Worm (Caenorhabditis elegans): ENCODE results near the gene F15B9.6.

Gene F15B9.6

ce11 chrV:13036466-13036865 is 22.5 kb downstream of the F15B9.6 start, which contains the start of gene W07G4.2:
Gene W07G4.2 (minus strand): TSS chrV:13036566.
- no peak for TF ChIP-seq ces-1 (GFP tag; optimal IDR thresholded peaks at IDR 0.05)
- TF ChIP-seq lin-15B (tag; optimal IDR thresholded peaks at IDR 0.05), result no peak
- TF ChIP-seq nhr-12 (tag; optimal IDR thresholded peaks at IDR 0.05), result no peak
- no peak for TF ChIP-seq blmp-1 (tag; optimal IDR thresholded peaks at IDR 0.05)
- TF ChIP-seq ceh-82 (tag; optimal IDR thresholded peaks at IDR 0.05), result no peak
- TF ChIP-seq grh-1 (GFP tag; IDR thresholded peaks at IDR 0.05), result no peak
- TF ChIP-seq lir-3 (tag; optimal IDR thresholded peaks at IDR 0.05; ENCODE audit: poor library complexity), result no peak
- no peak for TF ChIP-seq Y116A8C.19 (tag; optimal IDR thresholded peaks at IDR 0.05; ENCODE audit: borderline replicate concordance)
- TF ChIP-seq lsy-2 (tag; optimal IDR thresholded peaks at IDR 0.05), result no peak
- TF ChIP-seq ceh-63 (GFP tag; optimal IDR thresholded peaks at IDR 0.05), result no peak

- TF ChIP-seq lin-15B (tag; optimal IDR thresholded peaks at IDR 0.05) (no peak), xbp-1 (tag; optimal IDR thresholded peaks at IDR 0.05) (peak; percentile 78), elt-3 (tag; optimal IDR thresholded peaks at IDR 0.05) (peak in 2 of 6 experiments; percentile 48 to 64), ceh-8 (GFP tag; optimal IDR thresholded peaks at IDR 0.05) (no peak), unc-62 (GFP tag; optimal IDR thresholded peaks at IDR 0.05) (no peak), alr-1 (tag; optimal IDR thresholded peaks at IDR 0.05; ENCODE audit: borderline replicate concordance) (no peak), snpc-4 (tag; optimal IDR thresholded peaks at IDR 0.05) (peak; percentile 39), lir-3 (tag; optimal IDR thresholded peaks at IDR 0.05; ENCODE audit: poor library complexity) (peak; percentile 25), lin-39 (tag; optimal IDR thresholded peaks at IDR 0.05) (peak; percentile 69), nhr-237 (tag; optimal IDR thresholded peaks at IDR 0.05) (peak; percentile 27), dsc-1 (tag; optimal IDR thresholded peaks at IDR 0.05) (peak; percentile 66), nhr-11 (tag; optimal IDR thresholded peaks at IDR 0.05) (peak; percentile 21), tbx-2 (tag; optimal IDR thresholded peaks at IDR 0.05) (peak; percentile 87), fkh-8 (tag; optimal IDR thresholded peaks at IDR 0.05) (peak; percentile 67), fkh-4 (tag; optimal IDR thresholded peaks at IDR 0.05; ENCODE audit: borderline replicate concordance) (no peak), Y116A8C.19 (tag; optimal IDR thresholded peaks at IDR 0.05; ENCODE audit: borderline replicate concordance) (no peak), irx-1 (tag; optimal IDR thresholded peaks at IDR 0.05) (peak; percentile 39), C04F5.9 (tag; optimal IDR thresholded peaks at IDR 0.05) (peak; percentile 20), lin-14 (GFP tag; optimal IDR thresholded peaks at IDR 0.05) (peak; percentile 90), ztf-4 (tag; optimal IDR thresholded peaks at IDR 0.05) (peak; percentile 52), blmp-1 (tag; optimal IDR thresholded peaks at IDR 0.05) (peak; percentile 76), vab-15 (tag; optimal IDR thresholded peaks at IDR 0.05) (no peak), nhr-28 (tag; optimal IDR thresholded peaks at IDR 0.05) (no peak), aly-2 (tag; optimal IDR thresholded peaks at IDR 0.05) (peak; percentile 67), unc-30 (tag; optimal IDR thresholded peaks at IDR 0.05) (no peak), nhr-90 (tag; optimal IDR thresholded peaks at IDR 0.05; ENCODE audit: poor library complexity) (peak; percentile 84), nhr-20 (tag; optimal IDR thresholded peaks at IDR 0.05) (peak; percentile 89), tlp-1 (tag; optimal IDR thresholded peaks at IDR 0.05) (no peak), elt-2 (tag; optimal IDR thresholded peaks at IDR 0.05) (peak; percentile 37), pag-3 (tag; optimal IDR thresholded peaks at IDR 0.05; ENCODE audit: borderline replicate concordance, insufficient read depth) (no peak), lin-13 (GFP tag; optimal IDR thresholded peaks at IDR 0.05) (peak; percentile 71), C16A3.4 (tag; optimal IDR thresholded peaks at IDR 0.05) (peak; percentile 88), efl-1 (optimal IDR thresholded peaks at IDR 0.05) (peak; percentile 84), efl-1 (GFP tag; optimal IDR thresholded peaks at IDR 0.05 in 1 of 2) (peak; percentile 76 to 97), grh-1 (GFP tag; IDR thresholded peaks at IDR 0.05) (peak; percentile 83), sox-4 (tag; optimal IDR thresholded peaks at IDR 0.05) (no peak), nhr-85 (tag) (peak; percentile 94), dpl-1 (GFP tag; optimal IDR thresholded peaks at IDR 0.05) (peak; percentile 58 to 91 (median 77)), ceh-88 (GFP tag; IDR thresholded peaks at IDR 0.05) (no peak), ztf-11 (tag; optimal IDR thresholded peaks at IDR 0.05) (peak in 1 of 2 experiments; percentile 31), lsy-2 (tag; optimal IDR thresholded peaks at IDR 0.05) (peak; percentile 85 to 90), F16B12.6 (tag; optimal IDR thresholded peaks at IDR 0.05) (peak; percentile 27), pqm-1 (tag; optimal IDR thresholded peaks at IDR 0.05) (no peak), isw-1 (GFP tag; IDR thresholded peaks at IDR 0.05) (peak; percentile 30; the same call in 1 of the 2 replicates), fos-1 (tag; optimal IDR thresholded peaks at IDR 0.05) (peak; percentile 45), skn-1 (tag; optimal IDR thresholded peaks at IDR 0.05) (peak; percentile 71)
Measured at ce11 chrV:13041666-13042065, 27.7 kb downstream of the F15B9.6 start, which contains the start of gene scyl-1. Gene scyl-1 (minus strand): TSS chrV:13041721.
